Worm (Caenorhabditis elegans): Measurements from ENCODE around the gene C07B5.8.

Gene C07B5.8

ce11 chrX:9536665-9537064, at the start of gene C07B5.8:
Gene C07B5.8 (minus strand): TSS chrX:9536765.
- TF ChIP-seq W03F9.2 (tag; optimal IDR thresholded peaks at IDR 0.05) (no peak), dao-5 (tag; optimal IDR thresholded peaks at IDR 0.05) (no peak), him-1 (tag; optimal IDR thresholded peaks at IDR 0.05) (no peak)

- TF ChIP-seq dao-5 (tag; optimal IDR thresholded peaks at IDR 0.05) = no peak
Observed at ce11 chrX:9585584-9586166, 49.1 kb upstream of the C07B5.8 start.

ce11 chrX:9584333-9584732, 47.8 kb upstream of the C07B5.8 start, which contains the start of gene gpx-5:
Gene gpx-5 (plus strand): TSS chrX:9584668.
- TF ChIP-seq dao-5 (tag; optimal IDR thresholded peaks at IDR 0.05) (no peak), him-1 (tag; optimal IDR thresholded peaks at IDR 0.05) (no peak), W03F9.2 (tag; optimal IDR thresholded peaks at IDR 0.05) (no peak)

ce11 chrX:9576928-9577327, 40.4 kb upstream of the C07B5.8 start, which contains the start of gene glb-17:
Gene glb-17 (minus strand): TSS chrX:9577028.
- TF ChIP-seq dao-5 (tag; optimal IDR thresholded peaks at IDR 0.05) (no peak), W03F9.2 (tag; optimal IDR thresholded peaks at IDR 0.05) (no peak), him-1 (tag; optimal IDR thresholded peaks at IDR 0.05) (no peak)

ce11 chrX:9568574-9568973, 32.0 kb upstream of the C07B5.8 start:
- TF ChIP-seq him-1 (tag; optimal IDR thresholded peaks at IDR 0.05) = no peak
- TF ChIP-seq W03F9.2 (tag; optimal IDR thresholded peaks at IDR 0.05) = no peak
- TF ChIP-seq dao-5 (tag; optimal IDR thresholded peaks at IDR 0.05) = no peak

ce11 chrX:9566429-9566828, 29.9 kb upstream of the C07B5.8 start, which contains the start of gene F49E2.2:
Gene F49E2.2 (plus strand): TSS chrX:9566729.
- no peak for TF ChIP-seq dao-5 (tag; optimal IDR thresholded peaks at IDR 0.05)
- no peak for TF ChIP-seq him-1 (tag; optimal IDR thresholded peaks at IDR 0.05)

- TF ChIP-seq dao-5 (tag; optimal IDR thresholded peaks at IDR 0.05) (no peak), him-1 (tag; optimal IDR thresholded peaks at IDR 0.05) (no peak), W03F9.2 (tag; optimal IDR thresholded peaks at IDR 0.05) (no peak)
Observed at ce11 chrX:9565881-9566280, 29.3 kb upstream of the C07B5.8 start, which contains the start of gene moc-5. Gene moc-5 (minus strand): TSS chrX:9565981.

- TF ChIP-seq W03F9.2 (tag; optimal IDR thresholded peaks at IDR 0.05) (no peak), dao-5 (tag; optimal IDR thresholded peaks at IDR 0.05) (no peak), him-1 (tag; optimal IDR thresholded peaks at IDR 0.05) (no peak)
Observed at ce11 chrX:9560931-9561330, 24.4 kb upstream of the C07B5.8 start.

- TF ChIP-seq W03F9.2 (tag; optimal IDR thresholded peaks at IDR 0.05) (no peak), dao-5 (tag; optimal IDR thresholded peaks at IDR 0.05) (no peak), him-1 (tag; optimal IDR thresholded peaks at IDR 0.05) (no peak)
Observed at ce11 chrX:9556038-9556437, 19.5 kb upstream of the C07B5.8 start.

ce11 chrX:9555238-9555637, 18.7 kb upstream of the C07B5.8 start:
- no peak for TF ChIP-seq him-1 (tag; optimal IDR thresholded peaks at IDR 0.05)
- TF ChIP-seq dao-5 (tag; optimal IDR thresholded peaks at IDR 0.05) = no peak
- TF ChIP-seq W03F9.2 (tag; optimal IDR thresholded peaks at IDR 0.05) = no peak

ce11 chrX:9553095-9553494, 16.5 kb upstream of the C07B5.8 start:
- TF ChIP-seq him-1 (tag; optimal IDR thresholded peaks at IDR 0.05) = no peak
- TF ChIP-seq dao-5 (tag; optimal IDR thresholded peaks at IDR 0.05) = no peak
- TF ChIP-seq W03F9.2 (tag; optimal IDR thresholded peaks at IDR 0.05) = no peak

ce11 chrX:9552404-9552803, 15.8 kb upstream of the C07B5.8 start:
- TF ChIP-seq dao-5 (tag; optimal IDR thresholded peaks at IDR 0.05) = no peak
- TF ChIP-seq him-1 (tag; optimal IDR thresholded peaks at IDR 0.05) = no peak
- no peak for TF ChIP-seq W03F9.2 (tag; optimal IDR thresholded peaks at IDR 0.05)

ce11 chrX:9551112-9551511, 14.5 kb upstream of the C07B5.8 start:
- no peak for TF ChIP-seq dao-5 (tag; optimal IDR thresholded peaks at IDR 0.05)
- TF ChIP-seq him-1 (tag; optimal IDR thresholded peaks at IDR 0.05) = peak; percentile 30
- TF ChIP-seq W03F9.2 (tag; optimal IDR thresholded peaks at IDR 0.05) = no peak

ce11 chrX:9550519-9550918, 14.0 kb upstream of the C07B5.8 start:
- TF ChIP-seq him-1 (tag; optimal IDR thresholded peaks at IDR 0.05) (no peak), W03F9.2 (tag; optimal IDR thresholded peaks at IDR 0.05) (no peak), dao-5 (tag; optimal IDR thresholded peaks at IDR 0.05) (no peak)

ce11 chrX:9549657-9550369, 13.2 kb upstream of the C07B5.8 start:
- TF ChIP-seq dao-5 (tag; optimal IDR thresholded peaks at IDR 0.05) (no peak), him-1 (tag; optimal IDR thresholded peaks at IDR 0.05) (no peak), W03F9.2 (tag; optimal IDR thresholded peaks at IDR 0.05) (no peak)
